In genomic region chrX:13747997-13748396, ce11 we compare ENCODE assay signal across 5 worm cellular contexts.
TF ChIP-seq lines count a peak whose summit lies in the region.

No protein-coding gene starts in this region.

TF ChIP-seq in whole organism, L1 larva, 84 proteins besides CTCF, POLR2A, EP300 and RAD21 (continues in another document):
- no peak for TF ChIP-seq jun-1 (tag; optimal IDR thresholded peaks at IDR 0.05; lab: Kevin White, UChicago)
- TF ChIP-seq Y116A8C.19 (tag; optimal IDR thresholded peaks at IDR 0.05; lab: Kevin White, UChicago; ENCODE audit: borderline replicate concordance): no peak
- TF ChIP-seq ces-1 (GFP tag; optimal IDR thresholded peaks at IDR 0.05; lab: Kevin White, UChicago): no peak
- TF ChIP-seq nhr-71 (tag; optimal IDR thresholded peaks at IDR 0.05; lab: Kevin White, UChicago): peak; percentile 58
- TF ChIP-seq ama-1 (optimal IDR thresholded peaks at IDR 0.05; lab: Kevin White, UChicago): no peak
- no peak for TF ChIP-seq nhr-237 (tag; optimal IDR thresholded peaks at IDR 0.05; lab: Kevin White, UChicago)
- no peak for TF ChIP-seq efl-1 (optimal IDR thresholded peaks at IDR 0.05; lab: Kevin White, UChicago)
- TF ChIP-seq efl-1 (GFP tag; optimal IDR thresholded peaks at IDR 0.05 in 1 of 2; lab: Kevin White, UChicago): peak in 1 of 2 experiments; percentile 10
- TF ChIP-seq mab-9 (GFP tag; IDR thresholded peaks at IDR 0.05; lab: Robert Waterston, UW): no peak
- no peak for TF ChIP-seq grh-1 (GFP tag; IDR thresholded peaks at IDR 0.05; lab: Robert Waterston, UW)
- TF ChIP-seq pag-3 (tag; optimal IDR thresholded peaks at IDR 0.05; lab: Kevin White, UChicago; ENCODE audit: borderline replicate concordance, insufficient read depth): no peak
- no peak for TF ChIP-seq isw-1 (GFP tag; IDR thresholded peaks at IDR 0.05; lab: Robert Waterston, UW)
- no peak for TF ChIP-seq efl-3 (GFP tag; optimal IDR thresholded peaks at IDR 0.05; lab: Kevin White, UChicago)
- TF ChIP-seq lir-3 (tag; optimal IDR thresholded peaks at IDR 0.05; lab: Kevin White, UChicago; ENCODE audit: poor library complexity): no peak
- TF ChIP-seq nhr-20 (tag; optimal IDR thresholded peaks at IDR 0.05; lab: Kevin White, UChicago): no peak
- TF ChIP-seq lin-14 (GFP tag; optimal IDR thresholded peaks at IDR 0.05; lab: Kevin White, UChicago): peak; percentile 21
- peak in 1 of 2 experiments; percentile 34 for TF ChIP-seq lin-35 (GFP tag; optimal IDR thresholded peaks at IDR 0.05; lab: Kevin White, UChicago)
- TF ChIP-seq nhr-77 (tag; optimal IDR thresholded peaks at IDR 0.05; lab: Kevin White, UChicago): peak; percentile 68

TF ChIP-seq in whole organism, L2 larva, 48 proteins besides CTCF, POLR2A, EP300 and RAD21:
- no peak for TF ChIP-seq peb-1 (tag; optimal IDR thresholded peaks at IDR 0.05; lab: Kevin White, UChicago)
- TF ChIP-seq ztf-11 (tag; optimal IDR thresholded peaks at IDR 0.05; lab: Kevin White, UChicago): no peak
- TF ChIP-seq unc-39 (tag; optimal IDR thresholded peaks at IDR 0.05; lab: Kevin White, UChicago): no peak
- TF ChIP-seq sma-9 (GFP tag; optimal IDR thresholded peaks at IDR 0.05; lab: Kevin White, UChicago): peak; percentile 51
- TF ChIP-seq sma-9 (tag; optimal IDR thresholded peaks at IDR 0.05; lab: Kevin White, UChicago): no peak
- TF ChIP-seq mab-5 (tag; optimal IDR thresholded peaks at IDR 0.05; lab: Kevin White, UChicago): no peak

TF ChIP-seq in whole organism, L3 larva, 47 proteins besides CTCF, POLR2A, EP300 and RAD21:
- TF ChIP-seq pha-4 (tag; optimal IDR thresholded peaks at IDR 0.05; lab: Kevin White, UChicago): peak; percentile 77
- no peak for TF ChIP-seq nhr-77 (tag; optimal IDR thresholded peaks at IDR 0.05; lab: Kevin White, UChicago)
- TF ChIP-seq elt-2 (tag; optimal IDR thresholded peaks at IDR 0.05; lab: Kevin White, UChicago): peak; percentile 8
- peak; percentile 25 for TF ChIP-seq pqm-1 (tag; optimal IDR thresholded peaks at IDR 0.05; lab: Kevin White, UChicago)

TF ChIP-seq in whole organism, L4 larva, 104 proteins besides CTCF, POLR2A, EP300 and RAD21 (continues in another document):
- no peak for TF ChIP-seq ctbp-1 (GFP tag; IDR thresholded peaks at IDR 0.05; lab: Robert Waterston, UW)
- no peak for TF ChIP-seq F49E8.2 (tag; optimal IDR thresholded peaks at IDR 0.05; lab: Kevin White, UChicago; ENCODE audit: borderline replicate concordance)
- peak; percentile 3 for TF ChIP-seq nhr-77 (tag; optimal IDR thresholded peaks at IDR 0.05; lab: Kevin White, UChicago)
- no peak for TF ChIP-seq lin-38 (GFP tag; IDR thresholded peaks at IDR 0.05; lab: Robert Waterston, UW)
- TF ChIP-seq nhr-11 (tag; optimal IDR thresholded peaks at IDR 0.05; lab: Kevin White, UChicago): no peak
- TF ChIP-seq Y75B8A.6 (GFP tag; IDR thresholded peaks at IDR 0.05; lab: Robert Waterston, UW): no peak
- no peak for TF ChIP-seq nhr-42 (GFP tag; IDR thresholded peaks at IDR 0.05; lab: Robert Waterston, UW)
- TF ChIP-seq unc-39 (tag; optimal IDR thresholded peaks at IDR 0.05; lab: Kevin White, UChicago): no peak
- no peak for TF ChIP-seq Y5F2A.4 (GFP tag; optimal IDR thresholded peaks at IDR 0.05; lab: Kevin White, UChicago)
- TF ChIP-seq nhr-28 (tag; optimal IDR thresholded peaks at IDR 0.05; lab: Kevin White, UChicago): peak; percentile 66
- TF ChIP-seq cey-2 (tag; optimal IDR thresholded peaks at IDR 0.05; lab: Kevin White, UChicago; ENCODE audit: borderline replicate concordance, insufficient read depth): no peak
- peak; percentile 21 for TF ChIP-seq pqm-1 (tag; optimal IDR thresholded peaks at IDR 0.05; lab: Kevin White, UChicago)
- no peak for TF ChIP-seq lin-29 (GFP tag; IDR thresholded peaks at IDR 0.05; lab: Robert Waterston, UW)
- no peak for TF ChIP-seq dpl-1 (GFP tag; optimal IDR thresholded peaks at IDR 0.05; lab: Kevin White, UChicago)
- TF ChIP-seq dve-1 (tag; optimal IDR thresholded peaks at IDR 0.05; lab: Kevin White, UChicago; ENCODE audit: insufficient read depth): peak; percentile 10
- no peak for TF ChIP-seq T26A8.4 (GFP tag; IDR thresholded peaks at IDR 0.05; lab: Robert Waterston, UW)
- TF ChIP-seq madf-9 (GFP tag; conservative IDR thresholded peaks at IDR 0.05; lab: Robert Waterston, UW): no peak
- TF ChIP-seq daf-16 (GFP tag; optimal IDR thresholded peaks at IDR 0.05; lab: Kevin White, UChicago): no peak
- peak; percentile 81 for TF ChIP-seq daf-16 (tag; optimal IDR thresholded peaks at IDR 0.05; lab: Kevin White, UChicago)
- no peak for TF ChIP-seq ceh-20 (GFP tag; IDR thresholded peaks at IDR 0.05; lab: Robert Waterston, UW)
- TF ChIP-seq nhr-6 (tag; optimal IDR thresholded peaks at IDR 0.05; lab: Kevin White, UChicago): no peak
- TF ChIP-seq php-3 (GFP tag; IDR thresholded peaks at IDR 0.05; lab: Robert Waterston, UW): 0 out of 2 replicates have a peak, but pooled peaks have one; percentile 14
- no peak for TF ChIP-seq D1046.2 (GFP tag; IDR thresholded peaks at IDR 0.05; lab: Robert Waterston, UW)
- peak; percentile 44 for TF ChIP-seq hlh-11 (tag; optimal IDR thresholded peaks at IDR 0.05; lab: Kevin White, UChicago)
- no peak for TF ChIP-seq aha-1 (tag; lab: Kevin White, UChicago)
- TF ChIP-seq nhr-25 (tag; optimal IDR thresholded peaks at IDR 0.05; lab: Kevin White, UChicago; ENCODE audit: borderline replicate concordance, insufficient read depth): no peak
- no peak for TF ChIP-seq lim-7 (GFP tag; IDR thresholded peaks at IDR 0.05; lab: Robert Waterston, UW)
- no peak for TF ChIP-seq daf-8 (GFP tag; IDR thresholded peaks at IDR 0.05; lab: Robert Waterston, UW)
- TF ChIP-seq mdl-1 (tag; optimal IDR thresholded peaks at IDR 0.05; lab: Kevin White, UChicago): peak in 1 of 2 experiments; percentile 45
- TF ChIP-seq tag-97 (GFP tag; IDR thresholded peaks at IDR 0.05; lab: Robert Waterston, UW): no peak
- no peak for TF ChIP-seq lin-1 (GFP tag; IDR thresholded peaks at IDR 0.05; lab: Robert Waterston, UW)
- no peak for TF ChIP-seq nhr-237 (tag; optimal IDR thresholded peaks at IDR 0.05; lab: Kevin White, UChicago)
- TF ChIP-seq hlh-30 (tag; optimal IDR thresholded peaks at IDR 0.05; lab: Kevin White, UChicago; ENCODE audit: insufficient read depth): peak; percentile 12

TF ChIP-seq in whole organism, young adult, 124 proteins besides CTCF, POLR2A, EP300 and RAD21:
- TF ChIP-seq hrde-1 (tag; optimal IDR thresholded peaks at IDR 0.05; lab: Kevin White, UChicago; ENCODE audit: borderline replicate concordance): no peak
- peak; percentile 34 for TF ChIP-seq nhr-80 (tag; optimal IDR thresholded peaks at IDR 0.05; lab: Kevin White, UChicago)
- no peak for TF ChIP-seq B0336.3 (GFP tag; IDR thresholded peaks at IDR 0.05; lab: Robert Waterston, UW)
TF ChIP-seq in whole organism, young adult: peak in this region for 1.
